Worm (Caenorhabditis elegans): Measurements from ENCODE around the gene glb-6.

- no peak for TF ChIP-seq nhr-12 (tag; optimal IDR thresholded peaks at IDR 0.05)
- no peak for TF ChIP-seq ceh-82 (tag; optimal IDR thresholded peaks at IDR 0.05)
Observed at ce11 chrV:5527694-5528093, 42.6 kb downstream of the glb-6 start.

All from whole organism, L2 larva.